Worm (Caenorhabditis elegans): ENCODE results near the gene fbxa-94.

- TF ChIP-seq F23B12.7 (tag; optimal IDR thresholded peaks at IDR 0.05; ENCODE audit: insufficient read depth), result no peak
- no peak for TF ChIP-seq athp-1 (tag; optimal IDR thresholded peaks at IDR 0.05)
- no peak for TF ChIP-seq ceh-91 (GFP tag; IDR thresholded peaks at IDR 0.05)
- no peak for TF ChIP-seq attf-3 (GFP tag; conservative IDR thresholded peaks at IDR 0.05)
- no peak for TF ChIP-seq B0261.1 (tag; optimal IDR thresholded peaks at IDR 0.05)
- no peak for TF ChIP-seq ets-4 (GFP tag; optimal IDR thresholded peaks at IDR 0.05)
- no peak for TF ChIP-seq ama-1 (optimal IDR thresholded peaks at IDR 0.05)
- TF ChIP-seq ama-1 (GFP tag; optimal IDR thresholded peaks at IDR 0.05), result no peak
- TF ChIP-seq mxl-1 (tag; optimal IDR thresholded peaks at IDR 0.05), result no peak
- no peak for TF ChIP-seq K12H6.12 (tag; optimal IDR thresholded peaks at IDR 0.05)
- TF ChIP-seq F33H1.4 (GFP tag; IDR thresholded peaks at IDR 0.05), result no peak
- no peak for TF ChIP-seq dpl-1 (GFP tag; optimal IDR thresholded peaks at IDR 0.05)
- TF ChIP-seq madf-8 (GFP tag; conservative IDR thresholded peaks at IDR 0.05), result no peak
- no peak for TF ChIP-seq ceh-40 (GFP tag; IDR thresholded peaks at IDR 0.05)
- TF ChIP-seq attf-5 (GFP tag; optimal IDR thresholded peaks at IDR 0.05), result no peak
Observed at ce11 chrV:15610350-15610940, 37.7 kb downstream of the fbxa-94 start, which contains the start of the genes fbxa-153 and str-12.
